Fruit fly (Drosophila melanogaster) whole organism, embryonic: ENCODE data around the gene CG33631.
A peak's percentile ranks its signal among the peaks of the same experiment; 100 is the strongest.

Experiments
- Antp ChIP-seq: fragments of 200-800 bp; sonication (Bioruptor generic); optimal IDR thresholded peaks from 3 replicates; lab custom pipeline; 2016; ENCODE audit warnings: missing biosample characterization, missing genetic modification characterization
- Asciz ChIP-seq: fragments of 200-800 bp; sonication (Bioruptor generic); optimal IDR thresholded peaks from 2 replicates; lab custom pipeline; 2017; ENCODE audit warnings: missing biosample characterization, mild to moderate bottlenecking, missing genetic modification characterization, missing genetic modification reagents
- B-H2 ChIP-seq: fragments of 200-800 bp; sonication (Bioruptor generic); optimal IDR thresholded peaks from 2 replicates; lab custom pipeline; 2018; ENCODE audit warnings: missing biosample characterization, mild to moderate bottlenecking, missing genetic modification characterization
- CG10543 ChIP-seq: fragments of 200-800 bp; sonication (Bioruptor generic); optimal IDR thresholded peaks from 3 replicates; lab custom pipeline; 2017; ENCODE audit warnings: missing biosample characterization, mild to moderate bottlenecking, missing genetic modification characterization, moderate library complexity
- CG11085 ChIP-seq: fragments of 200-800 bp; sonication (Bioruptor generic); IDR thresholded peaks from 2 replicates; pipeline ENCODE4 v1.3.6; 2022; ENCODE audit warnings: missing biosample characterization, missing genetic modification characterization
- CG11504 ChIP-seq: fragments of 200-800 bp; sonication (Bioruptor generic); optimal IDR thresholded peaks from 3 replicates; lab custom pipeline; 2019; ENCODE audit warnings: missing biosample characterization, mild to moderate bottlenecking, missing genetic modification characterization, moderate library complexity
- CG11696 ChIP-seq: fragments of 200-800 bp; sonication (Bioruptor generic); IDR thresholded peaks from 2 replicates; pipeline ENCODE4 v1.3.6; 2022; ENCODE audit warnings: missing biosample characterization, missing genetic modification characterization
- CG15479 ChIP-seq: fragments of 200-800 bp; sonication (Bioruptor generic); optimal IDR thresholded peaks from 3 replicates; lab custom pipeline; 2019; ENCODE audit warnings: missing biosample characterization, mild to moderate bottlenecking, missing genetic modification characterization, moderate library complexity
- CG15514 ChIP-seq: fragments of 200-800 bp; sonication (Bioruptor generic); optimal IDR thresholded peaks from 3 replicates; lab custom pipeline; 2017; ENCODE audit warnings: missing biosample characterization, missing genetic modification characterization, mild to moderate bottlenecking, moderate library complexity, missing genetic modification reagents
- CG15696 ChIP-seq: fragments of 200-800 bp; sonication (Bioruptor generic); optimal IDR thresholded peaks from 2 replicates; lab custom pipeline; 2019; ENCODE audit warnings: missing biosample characterization, mild to moderate bottlenecking, missing genetic modification characterization, moderate library complexity
- CG16779 ChIP-seq: fragments of 200-800 bp; sonication (Bioruptor generic); IDR thresholded peaks from 2 replicates; pipeline ENCODE4 v1.3.6; 2022; ENCODE audit warnings: missing biosample characterization, missing genetic modification characterization
- CG16863 ChIP-seq: fragments of 200-800 bp; sonication (Bioruptor generic); optimal IDR thresholded peaks from 3 replicates; lab custom pipeline; 2016; ENCODE audit warnings: missing biosample characterization, missing genetic modification characterization
- CG1792 ChIP-seq: fragments of 200-800 bp; sonication (Bioruptor generic); optimal IDR thresholded peaks from 2 replicates; lab custom pipeline; 2016; ENCODE audit warnings: missing biosample characterization, missing genetic modification characterization
- CG18764 ChIP-seq: fragments of 200-800 bp; sonication (Bioruptor generic); optimal IDR thresholded peaks from 3 replicates; lab custom pipeline; 2016; ENCODE audit warnings: missing biosample characterization, missing genetic modification characterization
- CG30403 ChIP-seq: fragments of 200-800 bp; sonication (Bioruptor generic); optimal IDR thresholded peaks from 3 replicates; lab custom pipeline; 2016; ENCODE audit warnings: missing biosample characterization, missing genetic modification characterization
- CG31224 ChIP-seq: fragments of 200-800 bp; sonication (Bioruptor generic); IDR thresholded peaks from 2 replicates; pipeline ENCODE4 v1.3.6; 2022; ENCODE audit warnings: missing biosample characterization, missing genetic modification characterization
- CG31388 ChIP-seq: fragments of 200-800 bp; sonication (Bioruptor generic); optimal IDR thresholded peaks from 2 replicates; lab custom pipeline; 2016; ENCODE audit warnings: missing biosample characterization, missing genetic modification characterization
- CG3995 ChIP-seq: fragments of 200-800 bp; sonication (Bioruptor generic); optimal IDR thresholded peaks from 3 replicates; lab custom pipeline; 2016; ENCODE audit warnings: missing biosample characterization, missing genetic modification characterization
- CG5180 ChIP-seq: fragments of 200-800 bp; sonication (Bioruptor generic); optimal IDR thresholded peaks from 3 replicates; lab custom pipeline; 2017; ENCODE audit warnings: missing biosample characterization, missing genetic modification characterization, mild to moderate bottlenecking, moderate library complexity, missing genetic modification reagents
- CG6791 ChIP-seq: fragments of 200-800 bp; sonication (Bioruptor generic); IDR thresholded peaks from 3 replicates; pipeline ENCODE4 v1.3.6; 2022; ENCODE audit warnings: missing biosample characterization, missing genetic modification characterization; ENCODE audit not compliant: partially characterized antibody
- CG6854 ChIP-seq: fragments of 200-800 bp; sonication (Bioruptor generic); optimal IDR thresholded peaks from 3 replicates; lab custom pipeline; 2017; ENCODE audit warnings: missing biosample characterization, mild to moderate bottlenecking, missing genetic modification characterization
- CG7372 ChIP-seq: fragments of 200-800 bp; sonication (Bioruptor generic); IDR thresholded peaks from 2 replicates; pipeline ENCODE4 v1.3.6; 2022; ENCODE audit warnings: missing biosample characterization, missing genetic modification characterization
- CG9609 ChIP-seq: fragments of 200-800 bp; sonication (Bioruptor generic); optimal IDR thresholded peaks from 3 replicates; lab custom pipeline; 2016; ENCODE audit warnings: missing biosample characterization, missing genetic modification characterization
- E2f1 ChIP-seq: fragments of 200-800 bp; sonication (Bioruptor generic); IDR thresholded peaks from 2 replicates; pipeline ENCODE4 v1.3.6; 2022; ENCODE audit warnings: missing biosample characterization, missing genetic modification characterization
- Eip74EF ChIP-seq, 2 experiments: fragments of 200-800 bp in 1 of 2; fragments of >200 bp in 1 of 2; sonication (Bioruptor generic) in 1 of 2; optimal IDR thresholded peaks; 2 replicates each; lab custom pipeline; 2017 to 2019; ENCODE audit warnings: missing biosample characterization in 2 of 2, missing genetic modification characterization in 2 of 2, mild to moderate bottlenecking in 1 of 2, moderate library complexity in 1 of 2
- Elba2 ChIP-seq: fragments of 200-800 bp; sonication (Bioruptor generic); optimal IDR thresholded peaks from 3 replicates; lab custom pipeline; 2016; ENCODE audit warnings: missing biosample characterization, missing genetic modification characterization
- GATAe ChIP-seq: fragments of 200-800 bp; sonication (Bioruptor generic); conservative IDR thresholded peaks from 2 replicates; pipeline ENCODE4 v1.3.6; 2022; ENCODE audit warnings: missing biosample characterization, missing genetic modification characterization
- HHEX ChIP-seq: fragments of 200-800 bp; sonication (Bioruptor generic); optimal IDR thresholded peaks from 3 replicates; lab custom pipeline; 2017; ENCODE audit warnings: missing biosample characterization, mild to moderate bottlenecking, missing genetic modification characterization, missing genetic modification reagents
- HLH54F ChIP-seq: fragments of 200-800 bp; sonication (Bioruptor generic); optimal IDR thresholded peaks from 3 replicates; lab custom pipeline; 2016; ENCODE audit warnings: missing biosample characterization, missing genetic modification characterization
- Kr ChIP-seq: fragments of 200-800 bp; sonication (Bioruptor generic); optimal IDR thresholded peaks from 2 replicates; lab custom pipeline; 2017; ENCODE audit warnings: missing biosample characterization, mild to moderate bottlenecking, missing genetic modification characterization
- Med ChIP-seq: fragments of 200-800 bp; sonication (Bioruptor generic); peaks from one replicate; lab custom pipeline; 2016; ENCODE audit warnings: missing biosample characterization, missing genetic modification characterization, mild to moderate bottlenecking, inconsistent platforms, moderate library complexity
- Sry-δ ChIP-seq: fragments of 200-800 bp; sonication (Bioruptor generic); optimal IDR thresholded peaks from 2 replicates; lab custom pipeline; 2016; ENCODE audit warnings: missing biosample characterization, missing genetic modification characterization
- Taf1 ChIP-seq: fragments of 200-800 bp; sonication (Bioruptor generic); IDR thresholded peaks from 2 replicates; pipeline ENCODE4 v1.3.6; 2022; ENCODE audit warnings: missing biosample characterization, missing genetic modification characterization
- Trl ChIP-seq, 3 experiments: fragments of >200 bp in 2 of 3; fragments of 200-800 bp in 1 of 3; sonication (Bioruptor generic) in 1 of 3; optimal IDR thresholded peaks; 2 replicates in 1 of 3; 3 replicates in 2 of 3; lab custom pipeline; 2016 to 2017; ENCODE audit warnings: missing biosample characterization in 1 of 3, missing genetic modification characterization in 1 of 3
- Xbp1 ChIP-seq: fragments of 200-800 bp; sonication (Bioruptor generic); optimal IDR thresholded peaks from 3 replicates; lab custom pipeline; 2016; ENCODE audit warnings: missing biosample characterization, mild to moderate bottlenecking, missing genetic modification characterization
- al ChIP-seq: fragments of 200-800 bp; sonication (Bioruptor generic); IDR thresholded peaks from 2 replicates; pipeline ENCODE4 v1.3.6; 2022; ENCODE audit warnings: missing biosample characterization, missing genetic modification characterization
- corto ChIP-seq: fragments of 200-800 bp; sonication (Bioruptor generic); optimal IDR thresholded peaks from 2 replicates; lab custom pipeline; 2016; ENCODE audit warnings: missing biosample characterization, mild to moderate bottlenecking, missing genetic modification characterization, moderate library complexity
- crc ChIP-seq: fragments of 200-800 bp; sonication (Bioruptor generic); optimal IDR thresholded peaks from 2 replicates; lab custom pipeline; 2016; ENCODE audit warnings: missing biosample characterization, missing genetic modification characterization
- gro ChIP-seq: fragments of 200-800 bp; sonication (Bioruptor generic); optimal IDR thresholded peaks from 2 replicates; lab custom pipeline; 2016; ENCODE audit warnings: missing biosample characterization, missing genetic modification characterization
- insv ChIP-seq, 2 experiments: fragments of 200-800 bp; sonication (Bioruptor generic); optimal IDR thresholded peaks; 3 replicates each; lab custom pipeline; 2016 to 2018; ENCODE audit warnings: missing biosample characterization in 2 of 2, missing genetic modification characterization in 2 of 2
- knrl ChIP-seq: fragments of 200-800 bp; sonication (Bioruptor generic); IDR thresholded peaks from 3 replicates; pipeline ENCODE4 v1.3.6; 2022; ENCODE audit warnings: missing biosample characterization, missing genetic modification characterization; ENCODE audit not compliant: partially characterized antibody
- lab ChIP-seq: fragments of 200-800 bp; sonication (Bioruptor generic); optimal IDR thresholded peaks from 3 replicates; lab custom pipeline; 2017; ENCODE audit warnings: missing biosample characterization, missing genetic modification characterization, mild to moderate bottlenecking, moderate library complexity, missing genetic modification reagents
- pfk ChIP-seq: fragments of 200-800 bp; sonication (Bioruptor generic); optimal IDR thresholded peaks from 2 replicates; lab custom pipeline; 2018; ENCODE audit warnings: missing biosample characterization, mild to moderate bottlenecking, missing genetic modification characterization, moderate library complexity
- pho ChIP-seq: fragments of 200-800 bp; sonication (Bioruptor generic); optimal IDR thresholded peaks from 2 replicates; lab custom pipeline; 2016; ENCODE audit warnings: missing biosample characterization, missing genetic modification characterization
- pnt ChIP-seq: fragments of 200-800 bp; sonication (Bioruptor generic); optimal IDR thresholded peaks from 3 replicates; lab custom pipeline; 2016; ENCODE audit warnings: missing biosample characterization, missing genetic modification characterization
- ranshi ChIP-seq: fragments of 200-800 bp; sonication (Bioruptor generic); IDR thresholded peaks from 2 replicates; pipeline ENCODE4 v1.3.6; 2022; ENCODE audit warnings: missing biosample characterization, missing genetic modification characterization
- rib ChIP-seq: fragments of 200-800 bp; sonication (Bioruptor generic); IDR thresholded peaks from 2 replicates; pipeline ENCODE4 v1.3.6; 2022; ENCODE audit warnings: missing biosample characterization, missing genetic modification characterization
- sc ChIP-seq, 3 experiments: fragments of >200 bp in 2 of 3; fragments of 200-800 bp in 1 of 3; sonication (Bioruptor generic) in 1 of 3; optimal IDR thresholded peaks; 2 replicates in 2 of 3; 3 replicates in 1 of 3; lab custom pipeline; 2017; ENCODE audit warnings: mild to moderate bottlenecking in 1 of 3, missing biosample characterization in 1 of 3, missing genetic modification characterization in 1 of 3, missing genetic modification reagents in 1 of 3
- shn ChIP-seq: fragments of 200-800 bp; sonication (Bioruptor generic); optimal IDR thresholded peaks from 3 replicates; lab custom pipeline; 2016; ENCODE audit warnings: missing biosample characterization, missing genetic modification characterization
- usp ChIP-seq: fragments of >200 bp; optimal IDR thresholded peaks from 2 replicates; lab custom pipeline; 2017; ENCODE audit warnings: missing biosample characterization, missing genetic modification characterization

CG33631 gene

DNA sequence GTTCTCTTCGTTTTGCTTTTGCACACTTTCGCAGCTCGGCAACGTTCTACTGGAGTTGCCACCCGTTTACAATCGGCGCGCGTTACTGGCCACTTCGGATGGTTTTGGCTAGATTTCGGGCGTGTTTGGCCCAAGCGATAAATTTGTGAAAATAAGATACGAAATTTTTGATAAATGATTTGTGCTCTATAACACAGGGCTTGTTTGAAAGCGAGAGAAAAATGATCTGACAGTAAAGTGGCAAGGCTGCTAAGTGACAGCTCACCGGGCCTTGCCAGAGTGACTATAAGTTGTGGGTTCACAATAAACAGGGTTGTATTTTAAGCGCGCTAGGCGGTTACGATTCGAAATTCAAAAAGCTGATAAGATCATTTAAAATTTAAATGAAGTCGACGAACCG, 46.1 kb downstream of the CG33631 start, which contains the start of gene Fmr1 (continued):
- no peak for TF ChIP-seq rib
- peak; percentile 19 for TF ChIP-seq B-H2 (GFP tag; lab: Kevin White, UChicago)
- TF ChIP-seq Kr, result no peak
- no peak for TF ChIP-seq Eip74EF (GFP tag; optimal IDR thresholded peaks at IDR 0.05; lab: Kevin White, UChicago)
- TF ChIP-seq CG15479, result no peak
- no peak for TF ChIP-seq CG11085 (GFP tag; lab: Robert Waterston, UW)
- peak; percentile 44 for TF ChIP-seq CG10543 (GFP tag; lab: Kevin White, UChicago)
- peak; percentile 85 for TF ChIP-seq CG15514 (GFP tag; lab: Kevin White, UChicago)
- no peak for TF ChIP-seq CG5180 (GFP tag; lab: Kevin White, UChicago)
- TF ChIP-seq HHEX (GFP tag; lab: Kevin White, UChicago), result no peak
- TF ChIP-seq CG7372 (GFP tag; lab: Robert Waterston, UW), result 0 out of 2 replicates have a peak, but pooled peaks have one; percentile 33
- TF ChIP-seq knrl (GFP tag; lab: Robert Waterston, UW), result peak; percentile 49; the same call in 1 of the 3 replicates
- no peak for TF ChIP-seq CG6854 (GFP tag; lab: Kevin White, UChicago)
- peak; percentile 95 for TF ChIP-seq Med
- TF ChIP-seq pfk (GFP tag; lab: Kevin White, UChicago), result no peak
- TF ChIP-seq ranshi (GFP tag; lab: Robert Waterston, UW), result no peak
- TF ChIP-seq CG30403, result peak; percentile 58
- TF ChIP-seq sc (optimal IDR thresholded peaks at IDR 0.05; lab: Kevin White, UChicago), result no peak
- TF ChIP-seq sc (GFP tag; optimal IDR thresholded peaks at IDR 0.05; lab: Kevin White, UChicago), result no peak
- peak; percentile 40 for TF ChIP-seq Elba2
- no peak for TF ChIP-seq corto (GFP tag; lab: Kevin White, UChicago)
- TF ChIP-seq crc, result peak; percentile 33
- no peak for TF ChIP-seq Taf1 (GFP tag; lab: Robert Waterston, UW)
- TF ChIP-seq Asciz, result no peak
- no peak for TF ChIP-seq usp (GFP tag; lab: Kevin White, UChicago)
- no peak for TF ChIP-seq gro (GFP tag; lab: Kevin White, UChicago)
- TF ChIP-seq lab (GFP tag; lab: Kevin White, UChicago), result no peak
- peak; percentile 52 for TF ChIP-seq CG1792 (GFP tag; lab: Kevin White, UChicago)
- TF ChIP-seq CG16779 (GFP tag; lab: Robert Waterston, UW), result no peak
- TF ChIP-seq al (GFP tag; lab: Robert Waterston, UW), result peak; percentile 40
- peak; percentile 27 for TF ChIP-seq CG15696 (tag; lab: Kevin White, UChicago)
- TF ChIP-seq CG18764, result peak; percentile 31
- TF ChIP-seq pho (GFP tag; lab: Kevin White, UChicago), result peak; percentile 42
- peak; percentile 81 for TF ChIP-seq Antp (GFP tag; lab: Kevin White, UChicago)
- peak; percentile 63 for TF ChIP-seq HLH54F (GFP tag; lab: Kevin White, UChicago)
- 0 out of 2 replicates have a peak, but pooled peaks have one; percentile 32 for TF ChIP-seq E2f1 (GFP tag; lab: Robert Waterston, UW)
- TF ChIP-seq CG11504, result peak; percentile 64
- TF ChIP-seq Sry-δ, result peak; percentile 71
- TF ChIP-seq Trl (optimal IDR thresholded peaks at IDR 0.05; lab: Kevin White, UChicago), result no peak
- peak; percentile 52 for TF ChIP-seq Trl (GFP tag; optimal IDR thresholded peaks at IDR 0.05; lab: Kevin White, UChicago)
- peak; percentile 60 for TF ChIP-seq shn (GFP tag; lab: Kevin White, UChicago)
- peak; percentile 30 for TF ChIP-seq CG16863 (GFP tag; lab: Kevin White, UChicago)
- TF ChIP-seq CG31388 (GFP tag; lab: Kevin White, UChicago), result no peak
- peak; percentile 63 for TF ChIP-seq Xbp1 (GFP tag; lab: Kevin White, UChicago)
- peak; percentile 64 for TF ChIP-seq CG9609 (GFP tag; lab: Kevin White, UChicago)
- no peak for TF ChIP-seq CG31224 (GFP tag; lab: Robert Waterston, UW)
- no peak for TF ChIP-seq GATAe (GFP tag; lab: Robert Waterston, UW)
- peak; percentile 62 for TF ChIP-seq pnt (GFP tag; lab: Kevin White, UChicago)
- TF ChIP-seq CG6791 (GFP tag; lab: Robert Waterston, UW), result no peak
- TF ChIP-seq CG3995 (GFP tag; lab: Kevin White, UChicago), result peak; percentile 41
- no peak for TF ChIP-seq insv (GFP tag; optimal IDR thresholded peaks at IDR 0.05; lab: Kevin White, UChicago)
- TF ChIP-seq CG11696 (GFP tag; lab: Robert Waterston, UW), result no peak
